Worm (Caenorhabditis elegans) whole organism, L1 larva: ENCODE measurements around the gene F27C8.2.

ENCODE experiments used
- C04F5.9 ChIP-seq: sonication (generic microtip); optimal IDR thresholded peaks from 2 replicates; lab custom pipeline; 2016; ENCODE audit warnings: missing genetic modification characterization, missing compliant biosample characterization
- aha-1 ChIP-seq: fragments of 150-350 bp; optimal IDR thresholded peaks from 2 replicates; lab custom pipeline; 2014; ENCODE audit warnings: missing biosample characterization, missing genetic modification characterization
- aly-2 ChIP-seq: fragments of 150-350 bp; optimal IDR thresholded peaks from 2 replicates; lab custom pipeline; 2014; ENCODE audit warnings: missing biosample characterization, missing genetic modification characterization
- ceh-63 ChIP-seq: fragments of 200-800 bp; sonication (Bioruptor generic); optimal IDR thresholded peaks from 2 replicates; lab custom pipeline; 2018; ENCODE audit warnings: mild to moderate bottlenecking, missing genetic modification characterization, missing compliant biosample characterization
- ceh-90 ChIP-seq: sonication (generic microtip); optimal IDR thresholded peaks from 2 replicates; lab custom pipeline; 2016; ENCODE audit warnings: missing genetic modification characterization, missing compliant biosample characterization
- ces-1 ChIP-seq: fragments of 150-350 bp; optimal IDR thresholded peaks from 2 replicates; lab custom pipeline; 2014; ENCODE audit warnings: missing biosample characterization, missing genetic modification reagents, missing genetic modification characterization
- dpl-1 ChIP-seq, 3 experiments: fragments of 150-350 bp in 2 of 3; sonication (generic microtip) in 1 of 3; optimal IDR thresholded peaks; 2 replicates each; lab custom pipeline; 2014 to 2017; ENCODE audit warnings: missing biosample characterization in 3 of 3, missing genetic modification characterization in 3 of 3, missing genetic modification reagents in 3 of 3
- dsc-1 ChIP-seq: sonication (generic microtip); optimal IDR thresholded peaks from 2 replicates; lab custom pipeline; 2016; ENCODE audit warnings: mild to moderate bottlenecking, missing genetic modification characterization, missing compliant biosample characterization
- efl-1 ChIP-seq, 4 experiments: fragments of 150-350 bp; optimal IDR thresholded peaks in 3 of 4; peaks in 1 of 4; 1 replicate in 1 of 4; 2 replicates in 3 of 4; lab custom pipeline; 2014; ENCODE audit warnings: missing biosample characterization in 2 of 4, missing genetic modification characterization in 2 of 4, missing genetic modification reagents in 2 of 4
- egl-13 ChIP-seq: sonication (generic microtip); optimal IDR thresholded peaks from 2 replicates; lab custom pipeline; 2016; ENCODE audit warnings: missing genotype, missing genetic modification reagents, missing genetic modification characterization, missing compliant biosample characterization
- elt-2 ChIP-seq: sonication (generic microtip); optimal IDR thresholded peaks from 2 replicates; lab custom pipeline; 2016; ENCODE audit warnings: missing genetic modification characterization, mild to moderate bottlenecking, inconsistent platforms, missing compliant biosample characterization, missing genetic modification reagents
- elt-3 ChIP-seq, 6 experiments: fragments of 150-350 bp in 1 of 6; sonication (generic microtip); optimal IDR thresholded peaks; 2 replicates each; lab custom pipeline; 2017 to 2018; ENCODE audit warnings: missing biosample characterization in 6 of 6, missing genetic modification characterization in 6 of 6, inconsistent platforms in 1 of 6
- ets-5 ChIP-seq: fragments of 200-800 bp; sonication (Bioruptor generic); IDR thresholded peaks from 2 replicates; pipeline ENCODE4 v1.3.6; 2022; ENCODE audit warnings: missing genetic modification characterization, missing compliant biosample characterization
- fkh-10 ChIP-seq: sonication (generic microtip); optimal IDR thresholded peaks from 2 replicates; lab custom pipeline; 2017; ENCODE audit warnings: missing biosample characterization, missing genetic modification reagents, missing genetic modification characterization
- fkh-8 ChIP-seq: sonication (generic microtip); optimal IDR thresholded peaks from 2 replicates; lab custom pipeline; 2016; ENCODE audit warnings: mild to moderate bottlenecking, missing genetic modification characterization, missing compliant biosample characterization
- fos-1 ChIP-seq: fragments of 150-350 bp; optimal IDR thresholded peaks from 2 replicates; lab custom pipeline; 2014; ENCODE audit warnings: missing biosample characterization, missing genetic modification characterization
- grh-1 ChIP-seq: fragments of 200-800 bp; sonication (Bioruptor generic); IDR thresholded peaks from 2 replicates; pipeline ENCODE4 v1.3.6; 2022; ENCODE audit warnings: missing genetic modification reagents, missing genetic modification characterization, missing compliant biosample characterization
- hlh-17 ChIP-seq: fragments of 200-800 bp; sonication (Bioruptor generic); optimal IDR thresholded peaks from 2 replicates; lab custom pipeline; 2018; ENCODE audit warnings: missing genetic modification characterization, mild to moderate bottlenecking, missing compliant biosample characterization, moderate library complexity, borderline replicate concordance
- hlh-4 ChIP-seq: sonication (generic microtip); optimal IDR thresholded peaks from 2 replicates; lab custom pipeline; 2016; ENCODE audit warnings: mild to moderate bottlenecking, missing genetic modification characterization, missing compliant biosample characterization
- lin-15B ChIP-seq: fragments of 150-350 bp; sonication (generic microtip); optimal IDR thresholded peaks from 3 replicates; lab custom pipeline; 2014; ENCODE audit warnings: missing biosample characterization, missing genetic modification characterization
- lin-35 ChIP-seq, 2 experiments: fragments of 150-350 bp; optimal IDR thresholded peaks; 2 replicates each; lab custom pipeline; 2014; ENCODE audit warnings: missing biosample characterization in 2 of 2, missing genetic modification characterization in 2 of 2, missing genetic modification reagents in 2 of 2
- lin-39 ChIP-seq: fragments of 150-350 bp; optimal IDR thresholded peaks from 2 replicates; lab custom pipeline; 2014; ENCODE audit warnings: missing biosample characterization, missing genetic modification reagents, missing genetic modification characterization
- mdl-1 ChIP-seq, 2 experiments: fragments of 150-350 bp; optimal IDR thresholded peaks; 2 replicates each; lab custom pipeline; 2014 to 2017; ENCODE audit warnings: missing biosample characterization in 2 of 2, missing genetic modification characterization in 2 of 2, inconsistent platforms in 1 of 2
- nhr-20 ChIP-seq: sonication (generic microtip); optimal IDR thresholded peaks from 2 replicates; lab custom pipeline; 2016; ENCODE audit warnings: mild to moderate bottlenecking, missing genetic modification characterization, missing compliant biosample characterization
- nhr-47 ChIP-seq: sonication (generic microtip); optimal IDR thresholded peaks from 2 replicates; lab custom pipeline; 2016; ENCODE audit warnings: mild to moderate bottlenecking, missing genetic modification characterization, moderate library complexity, missing compliant biosample characterization
- nhr-71 ChIP-seq: sonication (generic microtip); optimal IDR thresholded peaks from 2 replicates; lab custom pipeline; 2016; ENCODE audit warnings: mild to moderate bottlenecking, missing genetic modification characterization, moderate library complexity, missing compliant biosample characterization
- nhr-76 ChIP-seq: sonication (generic microtip); optimal IDR thresholded peaks from 2 replicates; lab custom pipeline; 2017; ENCODE audit warnings: missing biosample characterization, missing genetic modification characterization
- skn-1 ChIP-seq: fragments of 150-350 bp; optimal IDR thresholded peaks from 2 replicates; lab custom pipeline; 2014; ENCODE audit warnings: missing biosample characterization, missing genetic modification characterization
- snu-23 ChIP-seq: sonication (generic microtip); optimal IDR thresholded peaks from 2 replicates; lab custom pipeline; 2016; ENCODE audit warnings: missing genetic modification characterization, missing compliant biosample characterization
- sox-4 ChIP-seq: sonication (generic microtip); optimal IDR thresholded peaks from 2 replicates; lab custom pipeline; 2016; ENCODE audit warnings: missing genetic modification characterization, missing compliant biosample characterization
- unc-62 ChIP-seq: fragments of 150-350 bp; optimal IDR thresholded peaks from 2 replicates; lab custom pipeline; 2014; ENCODE audit warnings: missing biosample characterization, missing genetic modification reagents, missing genetic modification characterization
- unc-86 ChIP-seq: sonication (generic microtip); optimal IDR thresholded peaks from 2 replicates; lab custom pipeline; 2016; ENCODE audit warnings: missing genetic modification characterization, missing compliant biosample characterization

F27C8.2 gene

DNA sequence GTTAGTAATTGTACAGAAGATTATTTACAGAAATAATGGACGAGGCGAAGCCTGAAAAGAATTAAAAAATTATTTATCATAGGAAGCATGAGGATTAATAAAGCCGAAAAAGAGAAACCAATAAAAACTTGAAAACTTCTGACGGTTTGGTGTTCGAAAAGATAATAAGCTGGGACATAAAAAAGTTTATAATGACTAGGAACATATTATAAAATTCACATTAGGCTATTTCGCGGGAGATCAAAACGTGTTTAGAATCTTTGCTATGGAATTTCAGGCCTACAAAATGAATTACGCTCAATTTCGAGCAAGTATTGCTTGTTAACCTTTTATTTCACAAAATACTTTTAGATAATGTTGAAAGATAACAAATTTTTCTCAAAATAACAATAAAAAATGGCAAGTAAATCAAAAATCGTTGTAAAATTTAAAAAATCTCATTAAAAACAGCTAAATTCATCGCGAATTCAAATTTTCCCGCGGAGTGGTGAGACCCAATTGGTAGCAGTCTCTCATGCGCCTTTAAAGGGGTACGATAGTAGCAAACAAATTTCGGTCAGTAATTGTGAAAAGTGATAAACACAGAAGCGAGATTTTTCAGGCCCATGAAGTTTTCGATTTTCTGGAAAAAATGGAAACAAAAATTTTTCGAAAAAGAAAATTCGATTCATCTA is 7.2 kb upstream of the F27C8.2 start, which contains the start of gene trcs-1:
TSS of gene trcs-1 (minus strand) at position 51 of the 674 bp plus-strand sequence.
- TF ChIP-seq skn-1 (tag; lab: Kevin White, UChicago), result no peak
- TF ChIP-seq grh-1 (GFP tag; lab: Robert Waterston, UW), result no peak
- TF ChIP-seq hlh-17, result no peak

DNA sequence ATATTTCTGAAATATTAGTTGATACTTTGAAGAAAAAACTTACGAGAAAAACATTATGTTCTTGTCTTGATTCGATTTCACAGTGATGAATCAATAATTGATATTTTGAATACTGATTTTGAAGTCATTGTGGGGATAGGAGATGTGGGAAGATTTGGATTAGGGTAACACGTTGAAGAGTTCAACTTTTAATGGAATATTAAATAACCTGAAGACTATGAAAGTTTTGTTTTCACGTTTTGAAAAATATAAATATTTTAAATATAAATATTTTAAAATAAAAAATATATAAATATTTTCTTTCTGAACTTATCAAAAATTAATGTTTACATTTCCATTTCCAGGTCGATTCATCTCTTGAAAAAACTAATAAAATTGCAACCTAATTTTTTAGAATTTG is 3.7 kb upstream of the F27C8.2 start, which contains the start of gene pei-1:
TSS of gene pei-1 (minus strand) at position 101 of the 400 bp plus-strand sequence.
- TF ChIP-seq ces-1 (GFP tag; lab: Kevin White, UChicago) (no peak), snu-23 (no peak), nhr-20 (tag; lab: Kevin White, UChicago) (no peak), unc-86 (no peak), dpl-1 (GFP tag; optimal IDR thresholded peaks at IDR 0.05; lab: Kevin White, UChicago) (no peak), unc-62 (no peak), C04F5.9 (no peak), hlh-4 (tag; lab: Kevin White, UChicago) (no peak), sox-4 (no peak), lin-39 (tag; lab: Kevin White, UChicago) (no peak), ets-5 (GFP tag; lab: Robert Waterston, UW) (no peak)

- no peak for TF ChIP-seq hlh-17
- no peak for TF ChIP-seq nhr-47 (tag; lab: Kevin White, UChicago)
- no peak for TF ChIP-seq unc-86
- TF ChIP-seq nhr-20 (tag; lab: Kevin White, UChicago), result peak; percentile 3
- TF ChIP-seq aha-1 (tag; lab: Kevin White, UChicago), result no peak
- no peak for TF ChIP-seq ceh-63 (GFP tag; lab: Kevin White, UChicago)
- TF ChIP-seq lin-35 (GFP tag; optimal IDR thresholded peaks at IDR 0.05; lab: Kevin White, UChicago), result peak in 1 of 2 experiments; percentile 34
- TF ChIP-seq egl-13 (tag; lab: Kevin White, UChicago), result no peak
- TF ChIP-seq mdl-1 (tag; optimal IDR thresholded peaks at IDR 0.05; lab: Kevin White, UChicago), result peak in 1 of 2 experiments; percentile 41
- peak; percentile 92 for TF ChIP-seq elt-2 (tag; lab: Kevin White, UChicago)
- no peak for TF ChIP-seq nhr-76 (tag; lab: Kevin White, UChicago)
- TF ChIP-seq ceh-90, result no peak
- no peak for TF ChIP-seq dsc-1 (tag; lab: Kevin White, UChicago)
- TF ChIP-seq fos-1 (tag; lab: Kevin White, UChicago), result no peak
- TF ChIP-seq, all 84 proteins: peak for 4
Measured at ce11 chrIV:9593456-9593855, 2.7 kb upstream of the F27C8.2 start, which contains the start of gene spp-18. spp-18 (plus strand) TSS chrIV:9593712.

ce11 chrIV:9601595-9601994 is 5.4 kb downstream of the F27C8.2 start, which contains the start of gene aat-1:
aat-1 (minus strand) TSS chrIV:9601695.
- TF ChIP-seq efl-1 (optimal IDR thresholded peaks at IDR 0.05; lab: Kevin White, UChicago) (no peak), efl-1 (GFP tag; optimal IDR thresholded peaks at IDR 0.05 in 1 of 2; lab: Kevin White, UChicago) (peak in 1 of 2 experiments; percentile 18), elt-3 (tag; optimal IDR thresholded peaks at IDR 0.05; lab: Kevin White, UChicago) (no peak)
- TF ChIP-seq, all 84 proteins: peak for 1

ce11 chrIV:9607945-9608344 is 11.8 kb downstream of the F27C8.2 start:
- TF ChIP-seq nhr-71 (tag; lab: Kevin White, UChicago), result no peak
- no peak for TF ChIP-seq aly-2 (tag; lab: Kevin White, UChicago)
- TF ChIP-seq fkh-10 (GFP tag; lab: Kevin White, UChicago), result no peak
- no peak for TF ChIP-seq fos-1 (tag; lab: Kevin White, UChicago)
- TF ChIP-seq lin-15B (tag; lab: Kevin White, UChicago), result no peak
- no peak for TF ChIP-seq nhr-20 (tag; lab: Kevin White, UChicago)
- no peak for TF ChIP-seq fkh-8 (tag; lab: Kevin White, UChicago)
